Worm (Caenorhabditis elegans) whole organism, young adult: ENCODE results near the gene F57F4.1.
A peak's percentile ranks its signal among the peaks of the same experiment; 100 is the strongest.

Source experiments
- D2030.7 ChIP-seq: fragments of 200-800 bp; sonication (Bioruptor generic); IDR thresholded peaks from 2 replicates; pipeline ENCODE4 v1.3.6; 2022; ENCODE audit warnings: missing genetic modification reagents, missing genetic modification characterization, missing compliant biosample characterization
- F23B12.7 ChIP-seq: sonication (generic microtip); optimal IDR thresholded peaks from 2 replicates; lab custom pipeline; 2017; ENCODE audit warnings: missing genetic modification characterization, mild to moderate bottlenecking, missing compliant biosample characterization, antibody characterized with exemption, moderate library complexity; ENCODE audit not compliant: insufficient read depth
- F33H1.4 ChIP-seq: fragments of 200-800 bp; sonication (Bioruptor generic); IDR thresholded peaks from 2 replicates; pipeline ENCODE4 v1.3.6; 2022; ENCODE audit warnings: missing genetic modification reagents, missing genetic modification characterization, missing compliant biosample characterization
- F37B4.10 ChIP-seq: fragments of 200-800 bp; sonication (Bioruptor generic); IDR thresholded peaks from 2 replicates; pipeline ENCODE4 v1.3.6; 2022; ENCODE audit warnings: missing genetic modification characterization, missing compliant biosample characterization
- F39B2.1 ChIP-seq: fragments of 200-800 bp; sonication (Bioruptor generic); IDR thresholded peaks from 2 replicates; pipeline ENCODE4 v1.3.6; 2022; ENCODE audit warnings: missing genetic modification reagents, missing genetic modification characterization, missing compliant biosample characterization
- F55B11.4 ChIP-seq: sonication (generic microtip); optimal IDR thresholded peaks from 2 replicates; lab custom pipeline; 2016; ENCODE audit warnings: missing compliant biosample characterization, missing genetic modification characterization, borderline replicate concordance; ENCODE audit not compliant: insufficient read depth
- K11D2.4 ChIP-seq: fragments of 200-800 bp; sonication (Bioruptor generic); IDR thresholded peaks from 2 replicates; pipeline ENCODE4 v1.3.6; 2022; ENCODE audit warnings: missing genetic modification reagents, missing genetic modification characterization, missing compliant biosample characterization
- K12H6.12 ChIP-seq: fragments of 200-800 bp; sonication (Bioruptor generic); optimal IDR thresholded peaks from 2 replicates; lab custom pipeline; 2018; ENCODE audit warnings: mild to moderate bottlenecking, missing genetic modification characterization, missing compliant biosample characterization
- T07F8.4 ChIP-seq: sonication (generic microtip); optimal IDR thresholded peaks from 2 replicates; lab custom pipeline; 2016; ENCODE audit warnings: mild to moderate bottlenecking, missing genetic modification characterization, moderate library complexity, missing compliant biosample characterization
- Y53G8AR.9 ChIP-seq: fragments of 200-800 bp; sonication (Bioruptor generic); conservative IDR thresholded peaks from 2 replicates; pipeline ENCODE4 v1.3.6; 2022; ENCODE audit warnings: missing genetic modification reagents, missing genetic modification characterization, missing compliant biosample characterization
- ama-1 ChIP-seq, 3 experiments: fragments of 150-350 bp in 1 of 3; sonication (generic microtip) in 2 of 3; optimal IDR thresholded peaks; 2 replicates each; lab custom pipeline; 2014 to 2018; ENCODE audit warnings: missing biosample characterization in 2 of 3, missing genetic modification characterization in 2 of 3, missing genetic modification reagents in 2 of 3
- aptf-2 ChIP-seq: fragments of 200-800 bp; sonication (Bioruptor generic); conservative IDR thresholded peaks from 2 replicates; pipeline ENCODE4 v1.3.6; 2022; ENCODE audit warnings: missing genetic modification reagents, missing genetic modification characterization, missing compliant biosample characterization
- bed-1 ChIP-seq: fragments of 200-800 bp; sonication (Bioruptor generic); IDR thresholded peaks from 2 replicates; pipeline ENCODE4 v1.3.6; 2022; ENCODE audit warnings: missing genetic modification reagents, missing genetic modification characterization, missing compliant biosample characterization
- cebp-1 ChIP-seq, 2 experiments: fragments of 200-800 bp in 1 of 2; sonication (Bioruptor generic) in 1 of 2; sonication (generic microtip) in 1 of 2; IDR thresholded peaks in 1 of 2; optimal IDR thresholded peaks in 1 of 2; 2 replicates each; pipeline versions ENCODE4 v1.3.6 to Lab custom; 2017 to 2022; ENCODE audit warnings: missing compliant biosample characterization in 2 of 2, missing genetic modification characterization in 2 of 2, mild to moderate bottlenecking in 1 of 2, missing genetic modification reagents in 1 of 2, moderate library complexity in 1 of 2
- dox-1 ChIP-seq: fragments of 200-800 bp; sonication (Bioruptor generic); IDR thresholded peaks from 2 replicates; pipeline ENCODE4 v1.3.6; 2022; ENCODE audit warnings: missing genetic modification reagents, missing genetic modification characterization, missing compliant biosample characterization
- dpl-1 ChIP-seq: fragments of 150-350 bp; optimal IDR thresholded peaks from 2 replicates; lab custom pipeline; 2014; ENCODE audit warnings: missing biosample characterization, missing genetic modification reagents, missing genetic modification characterization
- ekl-4 ChIP-seq: fragments of 200-800 bp; sonication (Bioruptor generic); IDR thresholded peaks from 2 replicates; pipeline ENCODE4 v1.3.6; 2022; ENCODE audit warnings: missing genetic modification reagents, missing genetic modification characterization, missing compliant biosample characterization
- ets-4 ChIP-seq: fragments of 200-800 bp; sonication (Bioruptor generic); optimal IDR thresholded peaks from 2 replicates; lab custom pipeline; 2018; ENCODE audit warnings: mild to moderate bottlenecking, missing genetic modification characterization, missing compliant biosample characterization
- hrde-1 ChIP-seq: sonication (generic microtip); optimal IDR thresholded peaks from 2 replicates; lab custom pipeline; 2016; ENCODE audit warnings: missing genetic modification characterization, mild to moderate bottlenecking, missing compliant biosample characterization, moderate library complexity, missing genotype, missing genetic modification reagents, borderline replicate concordance
- lin-35 ChIP-seq, 3 experiments: fragments of 150-350 bp in 2 of 3; sonication (generic microtip) in 1 of 3; optimal IDR thresholded peaks; 2 replicates each; lab custom pipeline; 2014 to 2018; ENCODE audit warnings: missing biosample characterization in 3 of 3, missing genetic modification characterization in 3 of 3, missing genetic modification reagents in 3 of 3
- lin-40 ChIP-seq: sonication (generic microtip); optimal IDR thresholded peaks from 2 replicates; lab custom pipeline; 2016; ENCODE audit warnings: missing genetic modification characterization, mild to moderate bottlenecking, missing compliant biosample characterization, missing genotype, missing genetic modification reagents
- lin-54 ChIP-seq: fragments of 200-800 bp; sonication (Bioruptor generic); optimal IDR thresholded peaks from 2 replicates; lab custom pipeline; 2018; ENCODE audit warnings: mild to moderate bottlenecking, missing genetic modification characterization, missing compliant biosample characterization
- lsl-1 ChIP-seq: fragments of 200-800 bp; sonication (Bioruptor generic); optimal IDR thresholded peaks from 2 replicates; lab custom pipeline; 2018; ENCODE audit warnings: mild to moderate bottlenecking, missing genetic modification characterization, moderate library complexity, missing compliant biosample characterization
- lsy-27 ChIP-seq: sonication (generic microtip); optimal IDR thresholded peaks from 2 replicates; lab custom pipeline; 2017; ENCODE audit warnings: missing genetic modification characterization, mild to moderate bottlenecking, missing compliant biosample characterization, antibody characterized with exemption, missing genotype, borderline replicate concordance; ENCODE audit not compliant: insufficient read depth
- madf-6 ChIP-seq: fragments of 200-800 bp; sonication (Bioruptor generic); IDR thresholded peaks from 2 replicates; pipeline ENCODE4 v1.3.6; 2022; ENCODE audit warnings: missing genetic modification reagents, missing genetic modification characterization, missing compliant biosample characterization
- mel-28 ChIP-seq: sonication (generic microtip); optimal IDR thresholded peaks from 2 replicates; lab custom pipeline; 2016; ENCODE audit warnings: borderline replicate concordance, mild to moderate bottlenecking, missing genetic modification characterization, missing compliant biosample characterization
- nfyb-1 ChIP-seq: fragments of 200-800 bp; sonication (Bioruptor generic); IDR thresholded peaks from 2 replicates; pipeline ENCODE4 v1.3.6; 2022; ENCODE audit warnings: missing genetic modification reagents, missing genetic modification characterization, missing compliant biosample characterization
- nhr-80 ChIP-seq: sonication (generic microtip); optimal IDR thresholded peaks from 2 replicates; lab custom pipeline; 2016; ENCODE audit warnings: missing genetic modification characterization, missing compliant biosample characterization
- nhr-90 ChIP-seq: sonication (generic microtip); optimal IDR thresholded peaks from 2 replicates; lab custom pipeline; 2016; ENCODE audit warnings: missing genotype, mild to moderate bottlenecking, missing genetic modification characterization, missing compliant biosample characterization
- sea-2 ChIP-seq: fragments of 200-800 bp; sonication (Bioruptor generic); IDR thresholded peaks from 2 replicates; pipeline ENCODE4 v1.3.6; 2022; ENCODE audit warnings: missing genetic modification characterization, missing compliant biosample characterization
- snpc-4 ChIP-seq, 5 experiments: fragments of 150-350 bp in 1 of 5; sonication (generic microtip) in 4 of 5; optimal IDR thresholded peaks; 2 replicates each; lab custom pipeline; 2014 to 2018; ENCODE audit warnings: missing genetic modification characterization in 5 of 5, missing biosample characterization in 3 of 5, antibody characterized with exemption in 2 of 5, mild to moderate bottlenecking in 2 of 5, missing compliant biosample characterization in 2 of 5, missing genotype in 2 of 5, moderate library complexity in 2 of 5, missing genetic modification reagents in 1 of 5
- tbx-9 ChIP-seq: sonication (generic microtip); optimal IDR thresholded peaks from 2 replicates; lab custom pipeline; 2016; ENCODE audit warnings: borderline replicate concordance, missing genetic modification characterization, inconsistent platforms, missing compliant biosample characterization
- tlf-1 ChIP-seq: fragments of 200-800 bp; sonication (Bioruptor generic); optimal IDR thresholded peaks from 2 replicates; lab custom pipeline; 2018; ENCODE audit warnings: mild to moderate bottlenecking, missing genetic modification characterization, missing compliant biosample characterization
- zim-3 ChIP-seq: sonication (generic microtip); optimal IDR thresholded peaks from 2 replicates; lab custom pipeline; 2017; ENCODE audit warnings: mild to moderate bottlenecking, missing genetic modification characterization, moderate library complexity, missing compliant biosample characterization
- ztf-6 ChIP-seq: fragments of 200-800 bp; sonication (Bioruptor generic); IDR thresholded peaks from 2 replicates; pipeline ENCODE4 v1.3.6; 2022; ENCODE audit warnings: missing genetic modification reagents, missing genetic modification characterization, missing compliant biosample characterization

The F57F4.1 gene

ce11 chrV:6427433-6427832 is 37.2 kb downstream of the F57F4.1 start (continued):
- TF ChIP-seq dox-1 (GFP tag; lab: Robert Waterston, UW): 0 out of 2 replicates have a peak, but pooled peaks have one; percentile 10
- peak; percentile 53 for TF ChIP-seq lsl-1 (GFP tag; lab: Kevin White, UChicago)
- no peak for TF ChIP-seq F55B11.4 (tag; lab: Kevin White, UChicago)
- TF ChIP-seq nhr-90: no peak
- TF ChIP-seq bed-1 (GFP tag; lab: Robert Waterston, UW): no peak
- TF ChIP-seq lin-54: peak; percentile 25
- 0 out of 2 replicates have a peak, but pooled peaks have one; percentile 50 for TF ChIP-seq nfyb-1 (GFP tag; lab: Robert Waterston, UW)
- peak; percentile 37; the same call in 1 of the 2 replicates for TF ChIP-seq K11D2.4 (GFP tag; lab: Robert Waterston, UW)
- TF ChIP-seq madf-6 (GFP tag; lab: Robert Waterston, UW): peak; percentile 52; the same call in 1 of the 2 replicates
- 0 out of 2 replicates have a peak, but pooled peaks have one; percentile 27 for TF ChIP-seq Y53G8AR.9 (GFP tag; lab: Robert Waterston, UW)
- no peak for TF ChIP-seq cebp-1 (GFP tag; IDR thresholded peaks at IDR 0.05; lab: Robert Waterston, UW)
- TF ChIP-seq cebp-1 (tag; optimal IDR thresholded peaks at IDR 0.05; lab: Kevin White, UChicago): peak; percentile 27
- peak; percentile 37; the same call in 1 of the 2 replicates for TF ChIP-seq ztf-6 (GFP tag; lab: Robert Waterston, UW)
- no peak for TF ChIP-seq ets-4 (GFP tag; lab: Kevin White, UChicago)

- TF ChIP-seq cebp-1 (GFP tag; IDR thresholded peaks at IDR 0.05; lab: Robert Waterston, UW) (no peak), cebp-1 (tag; optimal IDR thresholded peaks at IDR 0.05; lab: Kevin White, UChicago) (peak; percentile 17), snpc-4 (GFP tag; optimal IDR thresholded peaks at IDR 0.05; lab: Kevin White, UChicago) (no peak), snpc-4 (tag; optimal IDR thresholded peaks at IDR 0.05; lab: Kevin White, UChicago) (no peak)
Measured at ce11 chrV:6429870-6430339, 39.6 kb downstream of the F57F4.1 start, which contains the start of gene alh-4. TSS of gene alh-4 (minus strand) at chrV:6429920.

ce11 chrV:6430526-6431371 is 40.5 kb downstream of the F57F4.1 start:
- TF ChIP-seq snpc-4 (GFP tag; optimal IDR thresholded peaks at IDR 0.05; lab: Kevin White, UChicago) (no peak), snpc-4 (tag; optimal IDR thresholded peaks at IDR 0.05; lab: Kevin White, UChicago) (peak in 1 of 4 experiments; percentile 1), cebp-1 (GFP tag; IDR thresholded peaks at IDR 0.05; lab: Robert Waterston, UW) (no peak), cebp-1 (tag; optimal IDR thresholded peaks at IDR 0.05; lab: Kevin White, UChicago) (peak; percentile 48), nhr-80 (peak; percentile 71), nfyb-1 (GFP tag; lab: Robert Waterston, UW) (peak; percentile 52; the same call in 1 of the 2 replicates), lsy-27 (tag; lab: Kevin White, UChicago) (no peak), F33H1.4 (GFP tag; lab: Robert Waterston, UW) (0 out of 2 replicates have a peak, but pooled peaks have one; percentile 9), ama-1 (optimal IDR thresholded peaks at IDR 0.05; lab: Kevin White, UChicago) (no peak), ama-1 (GFP tag; optimal IDR thresholded peaks at IDR 0.05; lab: Kevin White, UChicago) (peak in 1 of 2 experiments; percentile 8), F37B4.10 (GFP tag; lab: Robert Waterston, UW) (no peak)

ce11 chrV:6433446-6434178 is 43.3 kb downstream of the F57F4.1 start, which contains the start of the genes gad-1 and erfa-1:
TSS of gene gad-1 (minus strand) at chrV:6433496.
TSS of gene erfa-1 (plus strand) at chrV:6434128.
- TF ChIP-seq aptf-2 (GFP tag; lab: Robert Waterston, UW) (no peak), hrde-1 (tag; lab: Kevin White, UChicago) (no peak), tbx-9 (tag; lab: Kevin White, UChicago) (no peak), sea-2 (GFP tag; lab: Robert Waterston, UW) (no peak), zim-3 (tag; lab: Kevin White, UChicago) (no peak), D2030.7 (GFP tag; lab: Robert Waterston, UW) (peak; percentile 37; the same call in 1 of the 2 replicates), dpl-1 (GFP tag; lab: Kevin White, UChicago) (no peak), ztf-6 (GFP tag; lab: Robert Waterston, UW) (no peak), lin-40 (tag; lab: Kevin White, UChicago) (no peak), cebp-1 (GFP tag; IDR thresholded peaks at IDR 0.05; lab: Robert Waterston, UW) (no peak), cebp-1 (tag; optimal IDR thresholded peaks at IDR 0.05; lab: Kevin White, UChicago) (peak; percentile 26), tlf-1 (GFP tag; lab: Kevin White, UChicago) (no peak), K12H6.12 (tag; lab: Kevin White, UChicago) (peak; percentile 3), T07F8.4 (tag; lab: Kevin White, UChicago) (no peak), F23B12.7 (tag; lab: Kevin White, UChicago) (no peak), F39B2.1 (GFP tag; lab: Robert Waterston, UW) (no peak), ekl-4 (GFP tag; lab: Robert Waterston, UW) (no peak), lin-35 (GFP tag; optimal IDR thresholded peaks at IDR 0.05; lab: Kevin White, UChicago) (no peak), mel-28 (tag; lab: Kevin White, UChicago) (no peak)
